Worm (Caenorhabditis elegans) whole organism, mixed stage, embryonic: ENCODE measurements around the gene ceh-57.
A peak's percentile ranks its signal among the peaks of the same experiment; 100 is the strongest.

Source experiments
- M03D4.4 ChIP-seq: sonication (generic microtip); optimal IDR thresholded peaks from 2 replicates; lab custom pipeline; 2017; ENCODE audit warnings: mild to moderate bottlenecking, missing genetic modification characterization, missing compliant biosample characterization
- blmp-1 ChIP-seq: fragments of 150-350 bp; optimal IDR thresholded peaks from 2 replicates; lab custom pipeline; 2014; ENCODE audit warnings: missing biosample characterization, missing genetic modification characterization
- ceh-39 ChIP-seq: fragments of 150-350 bp; optimal IDR thresholded peaks from 2 replicates; lab custom pipeline; 2014; ENCODE audit warnings: missing biosample characterization, missing genetic modification characterization
- ceh-43 ChIP-seq: fragments of 200-800 bp; sonication (Bioruptor generic); optimal IDR thresholded peaks from 2 replicates; lab custom pipeline; 2018; ENCODE audit warnings: mild to moderate bottlenecking, missing genetic modification characterization, moderate library complexity, missing compliant biosample characterization
- ceh-83 ChIP-seq: fragments of 200-800 bp; sonication (Bioruptor generic); optimal IDR thresholded peaks from 2 replicates; lab custom pipeline; 2018; ENCODE audit warnings: mild to moderate bottlenecking, missing genetic modification characterization, missing compliant biosample characterization
- ces-1 ChIP-seq: fragments of 150-350 bp; optimal IDR thresholded peaks from 2 replicates; lab custom pipeline; 2014; ENCODE audit warnings: missing biosample characterization, missing genetic modification reagents, missing genetic modification characterization
- cnd-1 ChIP-seq: fragments of 200-800 bp; sonication (Bioruptor generic); optimal IDR thresholded peaks from 2 replicates; lab custom pipeline; 2018; ENCODE audit warnings: mild to moderate bottlenecking, missing genetic modification characterization, missing compliant biosample characterization
- elt-1 ChIP-seq: sonication (generic microtip); optimal IDR thresholded peaks from 2 replicates; lab custom pipeline; 2017; ENCODE audit warnings: missing genetic modification characterization, mild to moderate bottlenecking, missing compliant biosample characterization, antibody characterized with exemption, moderate library complexity, borderline replicate concordance; ENCODE audit not compliant: insufficient read depth
- elt-3 ChIP-seq: fragments of 150-350 bp; optimal IDR thresholded peaks from 2 replicates; lab custom pipeline; 2014; ENCODE audit warnings: missing biosample characterization, missing genetic modification characterization
- flh-1 ChIP-seq: fragments of 200-800 bp; sonication (Bioruptor generic); optimal IDR thresholded peaks from 2 replicates; lab custom pipeline; 2018; ENCODE audit warnings: mild to moderate bottlenecking, missing genetic modification characterization, moderate library complexity, missing compliant biosample characterization
- ham-2 ChIP-seq: fragments of 200-800 bp; sonication (Bioruptor generic); optimal IDR thresholded peaks from 2 replicates; lab custom pipeline; 2018; ENCODE audit warnings: mild to moderate bottlenecking, missing genetic modification characterization, missing compliant biosample characterization
- hlh-1 ChIP-seq: fragments of 150-350 bp; optimal IDR thresholded peaks from 2 replicates; lab custom pipeline; 2014; ENCODE audit warnings: missing biosample characterization, missing genetic modification reagents, missing genetic modification characterization
- lin-13 ChIP-seq: fragments of 150-350 bp; optimal IDR thresholded peaks from 2 replicates; lab custom pipeline; 2014; ENCODE audit warnings: missing biosample characterization, missing genetic modification characterization
- lin-32 ChIP-seq: fragments of 200-800 bp; sonication (Bioruptor generic); optimal IDR thresholded peaks from 2 replicates; lab custom pipeline; 2018; ENCODE audit warnings: mild to moderate bottlenecking, missing genetic modification characterization, missing compliant biosample characterization
- lsy-2 ChIP-seq: fragments of 150-350 bp; optimal IDR thresholded peaks from 2 replicates; lab custom pipeline; 2014; ENCODE audit warnings: missing biosample characterization, missing genetic modification characterization
- mab-5 ChIP-seq: fragments of 150-350 bp; optimal IDR thresholded peaks from 2 replicates; lab custom pipeline; 2014; ENCODE audit warnings: missing biosample characterization, missing genetic modification characterization
- mep-1 ChIP-seq: fragments of 150-350 bp; optimal IDR thresholded peaks from 2 replicates; lab custom pipeline; 2017; ENCODE audit warnings: missing biosample characterization, missing genetic modification reagents, missing genetic modification characterization, inconsistent platforms
- mls-2 ChIP-seq: sonication (generic microtip); optimal IDR thresholded peaks from 2 replicates; lab custom pipeline; 2016; ENCODE audit warnings: mild to moderate bottlenecking, missing genetic modification characterization, moderate library complexity, missing compliant biosample characterization
- nhr-12 ChIP-seq: fragments of 150-350 bp; optimal IDR thresholded peaks from 2 replicates; lab custom pipeline; 2014; ENCODE audit warnings: missing biosample characterization, missing genetic modification characterization
- nhr-237 ChIP-seq: fragments of 150-350 bp; optimal IDR thresholded peaks from 2 replicates; lab custom pipeline; 2014; ENCODE audit warnings: missing biosample characterization, missing genetic modification characterization
- nhr-28 ChIP-seq: fragments of 150-350 bp; optimal IDR thresholded peaks from 2 replicates; lab custom pipeline; 2014; ENCODE audit warnings: missing biosample characterization, missing genetic modification characterization
- nhr-76 ChIP-seq: sonication (generic microtip); optimal IDR thresholded peaks from 2 replicates; lab custom pipeline; 2017; ENCODE audit warnings: missing biosample characterization, missing genetic modification characterization
- pha-4 ChIP-seq: fragments of 150-350 bp; optimal IDR thresholded peaks from 2 replicates; lab custom pipeline; 2018; ENCODE audit warnings: missing biosample characterization, missing genetic modification reagents, missing genetic modification characterization
- snpc-4 ChIP-seq: fragments of 150-350 bp; optimal IDR thresholded peaks from 2 replicates; lab custom pipeline; 2014; ENCODE audit warnings: missing biosample characterization, missing genetic modification characterization
- unc-120 ChIP-seq: sonication (generic microtip); optimal IDR thresholded peaks from 2 replicates; lab custom pipeline; 2017; ENCODE audit warnings: missing genetic modification characterization, missing compliant biosample characterization; ENCODE audit not compliant: poor library complexity, severe bottlenecking
- unc-39 ChIP-seq: fragments of 150-350 bp; optimal IDR thresholded peaks from 2 replicates; lab custom pipeline; 2014; ENCODE audit warnings: missing biosample characterization, missing genetic modification characterization
- unc-62 ChIP-seq: fragments of 150-350 bp; optimal IDR thresholded peaks from 2 replicates; lab custom pipeline; 2014; ENCODE audit warnings: missing biosample characterization, missing genetic modification reagents, missing genetic modification characterization
- zip-8 ChIP-seq: fragments of 150-350 bp; optimal IDR thresholded peaks from 2 replicates; lab custom pipeline; 2014; ENCODE audit warnings: missing biosample characterization, missing genetic modification characterization
- ztf-11 ChIP-seq: fragments of 150-350 bp; optimal IDR thresholded peaks from 2 replicates; lab custom pipeline; 2014; ENCODE audit warnings: missing biosample characterization, missing genetic modification characterization

ceh-57 gene

DNA sequence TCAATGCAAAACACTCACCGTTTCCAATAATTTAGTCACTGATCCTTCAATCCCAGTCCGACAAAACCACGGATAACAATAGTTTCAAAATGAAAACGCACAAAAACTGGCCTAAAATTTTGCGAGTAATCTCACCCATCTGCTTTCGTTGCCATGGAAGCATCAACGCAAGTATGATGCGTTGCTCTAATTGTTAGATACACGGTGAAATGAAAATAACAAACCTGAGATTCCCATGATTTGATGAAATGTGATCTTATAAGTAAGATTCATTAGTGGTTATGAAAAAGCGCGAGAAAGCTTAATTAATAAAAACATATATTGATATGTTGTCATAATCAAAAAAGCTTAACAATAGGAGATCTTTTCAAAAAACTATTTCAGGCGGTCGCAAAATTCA lies at the start of gene ceh-57:
Gene ceh-57, minus strand, starts transcription at position 95 of the 400 bp plus-strand sequence.
- TF ChIP-seq nhr-76 (no peak), nhr-28 (tag; lab: Kevin White, UChicago) (no peak), lin-13 (no peak), mep-1 (no peak)

DNA sequence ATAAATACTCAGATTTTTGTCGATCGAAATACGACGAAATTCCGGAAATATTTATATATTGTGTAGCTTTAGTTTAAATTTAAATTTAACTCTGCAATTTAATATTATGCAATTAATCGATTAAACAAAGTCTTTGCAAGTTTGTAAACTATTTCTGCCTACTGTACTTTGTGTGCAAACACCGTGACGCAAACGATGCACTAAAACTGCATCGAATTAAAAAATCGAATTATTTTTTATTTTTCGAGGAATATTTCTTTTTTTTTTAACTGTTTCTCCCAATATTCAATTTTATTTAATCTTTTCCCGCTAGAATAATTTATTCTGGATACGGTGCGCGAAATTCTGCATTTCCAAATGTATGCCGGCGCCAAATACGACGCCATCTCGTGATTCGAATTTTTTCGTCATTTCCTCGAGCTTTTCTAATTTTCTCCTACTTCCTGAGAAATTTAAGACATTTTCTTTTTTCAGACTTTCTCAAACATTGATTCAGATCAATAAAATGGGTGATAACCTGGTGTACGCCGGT lies 49.3 kb upstream of the ceh-57 start, which contains the start of gene eif-2A:
Gene eif-2A, plus strand, starts transcription at position 469 of the 532 bp plus-strand sequence.
- no peak for TF ChIP-seq pha-4 (tag; lab: Kevin White, UChicago)
- TF ChIP-seq lsy-2 (tag; lab: Kevin White, UChicago) = peak; percentile 90
- TF ChIP-seq ceh-43 = no peak
- TF ChIP-seq ces-1 = peak; percentile 59

DNA sequence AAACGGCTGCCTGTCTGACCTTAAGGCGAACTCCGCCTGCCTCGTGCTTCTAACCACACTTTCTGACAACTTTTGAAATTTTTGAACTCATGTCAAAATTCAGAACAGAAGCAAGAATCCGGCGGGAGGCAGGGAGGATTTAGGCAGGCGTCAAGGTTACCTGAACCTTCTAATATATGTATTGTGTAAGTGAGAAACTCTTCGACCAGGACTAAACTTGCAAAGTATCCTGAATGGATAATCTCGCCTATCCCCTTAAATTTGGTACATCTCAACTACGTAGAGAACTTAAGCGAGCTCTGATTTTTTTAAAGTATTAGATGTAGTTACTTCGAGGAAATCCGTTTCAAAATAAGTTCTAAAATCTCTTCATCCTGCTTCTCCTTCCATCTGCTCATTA lies 43.9 kb upstream of the ceh-57 start, which contains the start of gene E04D5.5:
Gene E04D5.5, plus strand, starts transcription at position 301 of the 400 bp plus-strand sequence.
- TF ChIP-seq elt-1 (tag; lab: Kevin White, UChicago) = no peak
- no peak for TF ChIP-seq lsy-2 (tag; lab: Kevin White, UChicago)
- TF ChIP-seq hlh-1 (tag; lab: Kevin White, UChicago) = no peak
- TF ChIP-seq nhr-237 (tag; lab: Kevin White, UChicago) = no peak
- TF ChIP-seq unc-62 = no peak
- no peak for TF ChIP-seq ces-1
- TF ChIP-seq ceh-83 = no peak
- no peak for TF ChIP-seq blmp-1
- TF ChIP-seq lin-13 = no peak
- no peak for TF ChIP-seq mep-1
- no peak for TF ChIP-seq mab-5 (tag; lab: Kevin White, UChicago)
- no peak for TF ChIP-seq lin-32 (GFP tag; lab: Kevin White, UChicago)
- TF ChIP-seq elt-3 (tag; lab: Kevin White, UChicago) = no peak
- no peak for TF ChIP-seq snpc-4
- no peak for TF ChIP-seq ceh-43
- no peak for TF ChIP-seq M03D4.4 (tag; lab: Kevin White, UChicago)

DNA sequence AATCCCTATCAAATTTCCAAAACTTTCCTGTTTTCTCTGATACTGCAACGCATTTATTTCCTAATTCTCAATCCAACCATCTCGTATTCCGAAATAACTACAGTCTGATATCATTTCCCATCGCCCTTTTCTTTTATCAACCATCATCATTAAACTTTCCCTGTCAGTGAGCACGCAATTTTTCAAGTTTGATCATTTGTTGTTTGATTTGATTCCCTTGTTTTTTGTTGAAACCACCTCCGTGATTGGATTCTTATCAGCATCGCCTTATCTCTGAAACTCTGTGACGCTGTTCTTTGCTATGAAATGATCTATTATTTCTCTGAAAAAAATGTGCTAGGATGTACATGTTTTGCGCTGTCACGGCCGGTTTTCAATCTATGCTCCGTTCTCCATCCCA lies 35.9 kb upstream of the ceh-57 start:
- no peak for TF ChIP-seq elt-1 (tag; lab: Kevin White, UChicago)
- no peak for TF ChIP-seq mls-2
- no peak for TF ChIP-seq unc-39 (tag; lab: Kevin White, UChicago)
- no peak for TF ChIP-seq ceh-83
- TF ChIP-seq lin-32 (GFP tag; lab: Kevin White, UChicago) = no peak
- no peak for TF ChIP-seq nhr-237 (tag; lab: Kevin White, UChicago)
- TF ChIP-seq zip-8 (tag; lab: Kevin White, UChicago) = no peak

DNA sequence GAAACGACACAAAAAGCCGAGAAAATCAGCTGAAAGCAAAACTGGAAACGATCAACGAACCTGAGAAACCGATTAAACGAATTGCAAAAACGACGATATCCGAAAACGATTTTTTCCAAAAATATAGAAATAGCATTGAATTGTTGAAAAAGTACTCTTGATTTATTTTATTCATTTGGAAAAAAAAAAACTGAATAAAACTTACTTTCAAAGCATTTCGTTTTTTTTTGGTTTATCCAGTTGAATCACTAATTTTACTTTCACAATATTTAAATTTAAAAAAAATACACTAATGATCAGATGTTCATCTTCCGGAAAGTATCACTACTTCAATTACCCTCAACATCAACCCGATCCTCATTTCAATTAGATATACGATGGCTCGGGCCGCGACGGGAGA lies 29.5 kb upstream of the ceh-57 start, which contains the start of gene T09F3.5:
Gene T09F3.5, plus strand, starts transcription at position 301 of the 400 bp plus-strand sequence.
- no peak for TF ChIP-seq flh-1 (GFP tag; lab: Kevin White, UChicago)
- TF ChIP-seq ztf-11 (tag; lab: Kevin White, UChicago) = no peak
- no peak for TF ChIP-seq pha-4 (tag; lab: Kevin White, UChicago)
- no peak for TF ChIP-seq elt-1 (tag; lab: Kevin White, UChicago)
- no peak for TF ChIP-seq hlh-1 (tag; lab: Kevin White, UChicago)
- TF ChIP-seq ceh-43 = no peak
- TF ChIP-seq mab-5 (tag; lab: Kevin White, UChicago) = no peak
- no peak for TF ChIP-seq nhr-28 (tag; lab: Kevin White, UChicago)
- TF ChIP-seq lsy-2 (tag; lab: Kevin White, UChicago) = no peak
- no peak for TF ChIP-seq ceh-39
- no peak for TF ChIP-seq snpc-4
- TF ChIP-seq mep-1 = no peak
- TF ChIP-seq nhr-237 (tag; lab: Kevin White, UChicago) = no peak

DNA sequence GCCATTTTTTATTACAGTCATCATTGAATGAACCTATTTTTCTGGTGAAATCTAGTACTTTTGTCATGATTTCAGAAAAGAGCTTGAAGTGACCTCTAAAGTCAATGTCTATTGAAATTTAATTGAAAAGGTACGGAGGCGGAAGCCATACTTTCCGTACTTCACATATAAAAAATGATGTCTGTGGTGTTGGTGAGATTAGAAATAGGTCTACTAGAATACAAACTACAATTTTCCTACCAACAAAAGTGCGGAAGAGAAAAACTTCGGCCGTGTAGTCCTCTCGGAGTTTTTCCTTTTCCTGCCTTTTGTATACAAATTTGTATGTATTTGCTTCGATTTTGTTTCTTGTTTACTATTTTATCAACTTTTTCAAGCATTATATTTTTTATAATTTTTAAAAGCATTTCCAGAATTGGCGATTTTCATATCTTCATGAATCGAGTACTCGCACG lies 28.2 kb upstream of the ceh-57 start, which contains the start of gene T09F3.4:
Gene T09F3.4, plus strand, starts transcription at position 405 of the 455 bp plus-strand sequence.
- peak; percentile 11 for TF ChIP-seq lsy-2 (tag; lab: Kevin White, UChicago)
- peak; percentile 7 for TF ChIP-seq nhr-28 (tag; lab: Kevin White, UChicago)
- no peak for TF ChIP-seq flh-1 (GFP tag; lab: Kevin White, UChicago)
- no peak for TF ChIP-seq nhr-76
- TF ChIP-seq nhr-237 (tag; lab: Kevin White, UChicago) = no peak
- no peak for TF ChIP-seq ceh-83
- no peak for TF ChIP-seq nhr-12 (tag; lab: Kevin White, UChicago)
- peak; percentile 45 for TF ChIP-seq unc-120 (tag; lab: Kevin White, UChicago)
- no peak for TF ChIP-seq zip-8 (tag; lab: Kevin White, UChicago)
- TF ChIP-seq cnd-1 = no peak
- no peak for TF ChIP-seq mls-2
- no peak for TF ChIP-seq ham-2 (GFP tag; lab: Kevin White, UChicago)
- no peak for TF ChIP-seq hlh-1 (tag; lab: Kevin White, UChicago)
- TF ChIP-seq, all 35 proteins: peak for 3
